Worm (Caenorhabditis elegans): ENCODE data around the gene jud-4.

- TF ChIP-seq dao-5 (tag; optimal IDR thresholded peaks at IDR 0.05), result no peak
- no peak for TF ChIP-seq him-1 (tag; optimal IDR thresholded peaks at IDR 0.05)
Measured at ce11 chrX:15272925-15273324, 11.0 kb upstream of the jud-4 start.

Data from whole organism, L4/young adult.